Worm (Caenorhabditis elegans) whole organism, L1 larva: ENCODE measurements around the gene C08F8.15.

Experiments
- ceh-8 ChIP-seq: fragments of 200-800 bp; sonication (Bioruptor generic); optimal IDR thresholded peaks from 2 replicates; lab custom pipeline; 2018; ENCODE audit warnings: mild to moderate bottlenecking, missing genetic modification characterization, moderate library complexity, missing compliant biosample characterization
- isw-1 ChIP-seq: fragments of 200-800 bp; sonication (Bioruptor generic); IDR thresholded peaks from 2 replicates; pipeline ENCODE4 v1.3.6; 2022; ENCODE audit warnings: missing genetic modification characterization, missing compliant biosample characterization
- mdl-1 ChIP-seq, 2 experiments: fragments of 150-350 bp; optimal IDR thresholded peaks; 2 replicates each; lab custom pipeline; 2014 to 2017; ENCODE audit warnings: missing biosample characterization in 2 of 2, missing genetic modification characterization in 2 of 2, inconsistent platforms in 1 of 2
- nhr-28 ChIP-seq: fragments of 150-350 bp; optimal IDR thresholded peaks from 2 replicates; lab custom pipeline; 2014; ENCODE audit warnings: missing biosample characterization, missing genetic modification characterization
- zag-1 ChIP-seq: fragments of 150-350 bp; optimal IDR thresholded peaks from 2 replicates; lab custom pipeline; 2014; ENCODE audit warnings: missing biosample characterization, missing genetic modification characterization

- no peak for TF ChIP-seq ceh-8
- no peak for TF ChIP-seq nhr-28 (tag; lab: Kevin White, UChicago)
- TF ChIP-seq mdl-1 (tag; optimal IDR thresholded peaks at IDR 0.05; lab: Kevin White, UChicago) = no peak
- TF ChIP-seq zag-1 (tag; lab: Kevin White, UChicago) = no peak
- TF ChIP-seq isw-1 = no peak
Measured at ce11 chrIV:11111898-11112297, 48.7 kb downstream of the C08F8.15 start.
